Fruit fly (Drosophila melanogaster) whole organism, prepupa: ENCODE data around the gene CG9672.

Source experiments
- CG34406 ChIP-seq: fragments of 200-800 bp; sonication (Bioruptor generic); optimal IDR thresholded peaks from 3 replicates; lab custom pipeline; 2016; ENCODE audit warnings: missing biosample characterization, missing genetic modification characterization
- Sox102F ChIP-seq: fragments of 200-800 bp; sonication (Bioruptor generic); optimal IDR thresholded peaks from 2 replicates; lab custom pipeline; 2016; ENCODE audit warnings: missing biosample characterization, mild to moderate bottlenecking, missing genetic modification characterization
- topi ChIP-seq: fragments of 200-800 bp; sonication (Bioruptor generic); optimal IDR thresholded peaks from 3 replicates; lab custom pipeline; 2016; ENCODE audit warnings: missing biosample characterization, missing genetic modification characterization

DNA sequence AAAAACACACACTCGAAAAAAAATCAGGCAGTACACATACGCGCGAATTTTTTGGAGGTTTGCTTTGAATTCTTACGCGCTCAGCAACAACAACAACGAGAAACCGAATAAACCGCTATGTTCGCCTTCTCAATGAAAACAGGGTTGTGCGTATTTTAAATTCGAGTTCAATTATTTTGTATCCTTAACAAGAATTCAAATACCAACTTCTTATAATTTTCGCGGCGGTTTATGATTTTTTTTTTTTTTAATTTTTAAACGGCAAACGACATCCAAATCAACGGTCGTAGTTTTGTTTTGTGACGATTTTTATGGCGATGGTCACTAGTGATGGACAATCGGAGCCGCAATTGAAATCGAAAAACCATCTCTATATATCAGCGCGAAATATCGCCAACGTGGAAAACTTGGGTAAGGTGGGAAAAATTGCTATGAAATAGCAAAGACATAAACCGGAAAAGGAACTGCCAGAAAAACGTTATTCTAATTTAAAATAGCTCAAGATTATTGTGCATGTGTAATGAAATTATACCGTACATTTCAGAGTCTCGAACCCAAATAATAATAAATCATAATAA is 45.0 kb upstream of the CG9672 start, which contains the start of gene goe:
- TF ChIP-seq Sox102F (GFP tag; lab: Kevin White, UChicago) (peak; percentile 32), CG34406 (peak; percentile 19), topi (GFP tag; lab: Kevin White, UChicago) (peak; percentile 49)
